Worm (Caenorhabditis elegans) whole organism, L1 larva: ENCODE results near the gene pwp-1.

Experiments
- aha-1 ChIP-seq: fragments of 150-350 bp; optimal IDR thresholded peaks from 2 replicates; lab custom pipeline; 2014; ENCODE audit warnings: missing biosample characterization, missing genetic modification characterization
- ama-1 ChIP-seq: fragments of 150-350 bp; optimal IDR thresholded peaks from 2 replicates; lab custom pipeline; 2014
- egl-27 ChIP-seq, 2 experiments: fragments of 150-350 bp in 1 of 2; sonication (generic microtip); optimal IDR thresholded peaks; 3 replicates each; lab custom pipeline; 2017 to 2018; ENCODE audit warnings: missing biosample characterization in 2 of 2, missing genetic modification characterization in 2 of 2, missing genetic modification reagents in 2 of 2
- grh-1 ChIP-seq: fragments of 200-800 bp; sonication (Bioruptor generic); IDR thresholded peaks from 2 replicates; pipeline ENCODE4 v1.3.6; 2022; ENCODE audit warnings: missing genetic modification reagents, missing genetic modification characterization, missing compliant biosample characterization
- lir-3 ChIP-seq: sonication (generic microtip); optimal IDR thresholded peaks from 2 replicates; lab custom pipeline; 2016; ENCODE audit warnings: mild to moderate bottlenecking, missing genetic modification characterization, moderate library complexity, missing compliant biosample characterization; ENCODE audit not compliant: poor library complexity
- mep-1 ChIP-seq: fragments of 150-350 bp; optimal IDR thresholded peaks from 2 replicates; lab custom pipeline; 2014; ENCODE audit warnings: missing biosample characterization, missing genetic modification characterization
- nhr-237 ChIP-seq: fragments of 150-350 bp; optimal IDR thresholded peaks from 2 replicates; lab custom pipeline; 2014; ENCODE audit warnings: missing biosample characterization, missing genetic modification characterization
- nhr-90 ChIP-seq: sonication (generic microtip); optimal IDR thresholded peaks from 2 replicates; lab custom pipeline; 2016; ENCODE audit warnings: mild to moderate bottlenecking, missing genetic modification characterization, missing compliant biosample characterization; ENCODE audit not compliant: poor library complexity
- pqm-1 ChIP-seq: sonication (generic microtip); optimal IDR thresholded peaks from 3 replicates; lab custom pipeline; 2017; ENCODE audit warnings: missing biosample characterization, missing genetic modification characterization
- skn-1 ChIP-seq: fragments of 150-350 bp; optimal IDR thresholded peaks from 2 replicates; lab custom pipeline; 2014; ENCODE audit warnings: missing biosample characterization, missing genetic modification characterization
- snpc-4 ChIP-seq: fragments of 150-350 bp; optimal IDR thresholded peaks from 2 replicates; lab custom pipeline; 2014; ENCODE audit warnings: missing biosample characterization, missing genetic modification characterization
- unc-62 ChIP-seq: fragments of 150-350 bp; optimal IDR thresholded peaks from 2 replicates; lab custom pipeline; 2014; ENCODE audit warnings: missing biosample characterization, missing genetic modification reagents, missing genetic modification characterization
- ztf-11 ChIP-seq, 2 experiments: sonication (generic microtip); optimal IDR thresholded peaks; 2 replicates each; lab custom pipeline; 2016 to 2017; ENCODE audit warnings: missing genetic modification characterization in 2 of 2, missing biosample characterization in 1 of 2, missing compliant biosample characterization in 1 of 2

- TF ChIP-seq snpc-4 (tag; lab: Kevin White, UChicago) (no peak), aha-1 (tag; lab: Kevin White, UChicago) (no peak), egl-27 (tag; optimal IDR thresholded peaks at IDR 0.05; lab: Kevin White, UChicago) (no peak), grh-1 (GFP tag; lab: Robert Waterston, UW) (no peak), unc-62 (no peak), nhr-90 (tag; lab: Kevin White, UChicago) (no peak), mep-1 (tag; lab: Kevin White, UChicago) (no peak), lir-3 (tag; lab: Kevin White, UChicago) (no peak), ztf-11 (tag; optimal IDR thresholded peaks at IDR 0.05; lab: Kevin White, UChicago) (no peak), ama-1 (lab: Kevin White, UChicago) (no peak), nhr-237 (tag; lab: Kevin White, UChicago) (no peak), pqm-1 (tag; lab: Kevin White, UChicago) (no peak), skn-1 (tag; lab: Kevin White, UChicago) (no peak)
Measured at ce11 chrIV:13244024-13244423, 7.6 kb upstream of the pwp-1 start, which contains the start of gene cox-11.
